Worm (Caenorhabditis elegans) whole organism, L1 larva: ENCODE results near the gene F56D6.21.

Source experiments
- ama-1 ChIP-seq: fragments of 150-350 bp; optimal IDR thresholded peaks from 2 replicates; lab custom pipeline; 2014
- blmp-1 ChIP-seq: fragments of 150-350 bp; optimal IDR thresholded peaks from 2 replicates; lab custom pipeline; 2014; ENCODE audit warnings: missing biosample characterization, missing genetic modification characterization
- ces-1 ChIP-seq: fragments of 150-350 bp; optimal IDR thresholded peaks from 2 replicates; lab custom pipeline; 2014; ENCODE audit warnings: missing biosample characterization, missing genetic modification reagents, missing genetic modification characterization
- egl-27 ChIP-seq, 2 experiments: fragments of 150-350 bp in 1 of 2; sonication (generic microtip); optimal IDR thresholded peaks; 3 replicates each; lab custom pipeline; 2017 to 2018; ENCODE audit warnings: missing biosample characterization in 2 of 2, missing genetic modification characterization in 2 of 2, missing genetic modification reagents in 2 of 2
- lin-39 ChIP-seq: fragments of 150-350 bp; optimal IDR thresholded peaks from 2 replicates; lab custom pipeline; 2014; ENCODE audit warnings: missing biosample characterization, missing genetic modification reagents, missing genetic modification characterization
- lsy-2 ChIP-seq, 2 experiments: fragments of 150-350 bp; optimal IDR thresholded peaks; 2 replicates each; lab custom pipeline; 2014; ENCODE audit warnings: missing biosample characterization in 2 of 2, missing genetic modification characterization in 2 of 2
- nhr-76 ChIP-seq: sonication (generic microtip); optimal IDR thresholded peaks from 2 replicates; lab custom pipeline; 2017; ENCODE audit warnings: missing biosample characterization, missing genetic modification characterization
- rnt-1 ChIP-seq: sonication (generic microtip); optimal IDR thresholded peaks from 2 replicates; lab custom pipeline; 2016; ENCODE audit warnings: mild to moderate bottlenecking, missing genetic modification characterization, moderate library complexity, missing compliant biosample characterization
- ztf-11 ChIP-seq, 2 experiments: sonication (generic microtip); optimal IDR thresholded peaks; 2 replicates each; lab custom pipeline; 2016 to 2017; ENCODE audit warnings: missing genetic modification characterization in 2 of 2, missing biosample characterization in 1 of 2, missing compliant biosample characterization in 1 of 2

DNA sequence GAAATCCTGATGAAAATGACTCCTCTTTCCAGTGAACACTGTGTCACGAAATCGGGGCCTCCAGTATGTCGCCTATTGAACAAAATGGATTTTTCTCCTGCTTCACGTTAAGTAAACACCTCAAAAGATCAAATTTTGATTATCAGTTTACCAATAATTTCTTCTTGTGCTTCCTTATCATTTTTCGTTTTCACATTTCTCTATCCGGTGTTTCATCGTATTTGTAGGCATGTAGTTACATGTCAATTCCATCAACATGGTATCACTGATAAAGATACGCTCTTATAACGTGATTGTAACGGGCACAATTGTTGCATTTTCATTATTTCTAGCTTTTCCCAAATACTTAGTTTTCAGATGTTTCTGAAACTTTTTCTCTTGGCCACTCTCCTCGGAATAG is 39.7 kb downstream of the F56D6.21 start, which contains the start of gene clec-72:
- TF ChIP-seq nhr-76 (no peak), ama-1 (lab: Kevin White, UChicago) (no peak), blmp-1 (tag; lab: Kevin White, UChicago) (no peak), ces-1 (no peak), lin-39 (tag; lab: Kevin White, UChicago) (no peak), lsy-2 (tag; optimal IDR thresholded peaks at IDR 0.05; lab: Kevin White, UChicago) (no peak), egl-27 (tag; optimal IDR thresholded peaks at IDR 0.05; lab: Kevin White, UChicago) (no peak), ztf-11 (tag; optimal IDR thresholded peaks at IDR 0.05; lab: Kevin White, UChicago) (no peak), rnt-1 (tag; lab: Kevin White, UChicago) (no peak)
